Worm (Caenorhabditis elegans) whole organism, L1 larva: Measurements from ENCODE around the gene K07E8.6.

ENCODE experiments used
- C04F5.9 ChIP-seq: sonication (generic microtip); optimal IDR thresholded peaks from 2 replicates; lab custom pipeline; 2016; ENCODE audit warnings: missing genetic modification characterization, missing compliant biosample characterization
- C16A3.4 ChIP-seq: fragments of 150-350 bp; optimal IDR thresholded peaks from 2 replicates; lab custom pipeline; 2014; ENCODE audit warnings: missing biosample characterization, missing genetic modification characterization
- F16B12.6 ChIP-seq: fragments of 150-350 bp; optimal IDR thresholded peaks from 2 replicates; lab custom pipeline; 2014; ENCODE audit warnings: missing biosample characterization, missing genetic modification characterization
- Y116A8C.19 ChIP-seq: sonication (generic microtip); optimal IDR thresholded peaks from 2 replicates; lab custom pipeline; 2016; ENCODE audit warnings: missing compliant biosample characterization, missing genetic modification characterization, borderline replicate concordance
- aly-2 ChIP-seq: fragments of 150-350 bp; optimal IDR thresholded peaks from 2 replicates; lab custom pipeline; 2014; ENCODE audit warnings: missing biosample characterization, missing genetic modification characterization
- ama-1 ChIP-seq: fragments of 150-350 bp; optimal IDR thresholded peaks from 2 replicates; lab custom pipeline; 2014
- ceh-63 ChIP-seq: fragments of 200-800 bp; sonication (Bioruptor generic); optimal IDR thresholded peaks from 2 replicates; lab custom pipeline; 2018; ENCODE audit warnings: mild to moderate bottlenecking, missing genetic modification characterization, missing compliant biosample characterization
- ceh-8 ChIP-seq: fragments of 200-800 bp; sonication (Bioruptor generic); optimal IDR thresholded peaks from 2 replicates; lab custom pipeline; 2018; ENCODE audit warnings: mild to moderate bottlenecking, missing genetic modification characterization, moderate library complexity, missing compliant biosample characterization
- ceh-90 ChIP-seq: sonication (generic microtip); optimal IDR thresholded peaks from 2 replicates; lab custom pipeline; 2016; ENCODE audit warnings: missing genetic modification characterization, missing compliant biosample characterization
- ces-1 ChIP-seq: fragments of 150-350 bp; optimal IDR thresholded peaks from 2 replicates; lab custom pipeline; 2014; ENCODE audit warnings: missing biosample characterization, missing genetic modification reagents, missing genetic modification characterization
- dpl-1 ChIP-seq, 3 experiments: fragments of 150-350 bp in 2 of 3; sonication (generic microtip) in 1 of 3; optimal IDR thresholded peaks; 2 replicates each; lab custom pipeline; 2014 to 2017; ENCODE audit warnings: missing biosample characterization in 3 of 3, missing genetic modification characterization in 3 of 3, missing genetic modification reagents in 3 of 3
- efl-1 ChIP-seq, 4 experiments: fragments of 150-350 bp; optimal IDR thresholded peaks in 3 of 4; peaks in 1 of 4; 1 replicate in 1 of 4; 2 replicates in 3 of 4; lab custom pipeline; 2014; ENCODE audit warnings: missing biosample characterization in 2 of 4, missing genetic modification characterization in 2 of 4, missing genetic modification reagents in 2 of 4
- egl-13 ChIP-seq: sonication (generic microtip); optimal IDR thresholded peaks from 2 replicates; lab custom pipeline; 2016; ENCODE audit warnings: missing genotype, missing genetic modification reagents, missing genetic modification characterization, missing compliant biosample characterization
- ets-5 ChIP-seq: fragments of 200-800 bp; sonication (Bioruptor generic); IDR thresholded peaks from 2 replicates; pipeline ENCODE4 v1.3.6; 2022; ENCODE audit warnings: missing genetic modification characterization, missing compliant biosample characterization
- fkh-8 ChIP-seq: sonication (generic microtip); optimal IDR thresholded peaks from 2 replicates; lab custom pipeline; 2016; ENCODE audit warnings: mild to moderate bottlenecking, missing genetic modification characterization, missing compliant biosample characterization
- fos-1 ChIP-seq: fragments of 150-350 bp; optimal IDR thresholded peaks from 2 replicates; lab custom pipeline; 2014; ENCODE audit warnings: missing biosample characterization, missing genetic modification characterization
- grh-1 ChIP-seq: fragments of 200-800 bp; sonication (Bioruptor generic); IDR thresholded peaks from 2 replicates; pipeline ENCODE4 v1.3.6; 2022; ENCODE audit warnings: missing genetic modification reagents, missing genetic modification characterization, missing compliant biosample characterization
- hlh-4 ChIP-seq: sonication (generic microtip); optimal IDR thresholded peaks from 2 replicates; lab custom pipeline; 2016; ENCODE audit warnings: mild to moderate bottlenecking, missing genetic modification characterization, missing compliant biosample characterization
- hpl-2 ChIP-seq: fragments of 150-350 bp; optimal IDR thresholded peaks from 2 replicates; lab custom pipeline; 2014; ENCODE audit warnings: missing biosample characterization, missing genetic modification reagents, missing genetic modification characterization
- irx-1 ChIP-seq: sonication (generic microtip); optimal IDR thresholded peaks from 2 replicates; lab custom pipeline; 2016; ENCODE audit warnings: missing genetic modification characterization, missing compliant biosample characterization
- jun-1 ChIP-seq: fragments of 150-350 bp; optimal IDR thresholded peaks from 2 replicates; lab custom pipeline; 2014; ENCODE audit warnings: missing biosample characterization, missing genetic modification reagents, missing genetic modification characterization
- lin-13 ChIP-seq: fragments of 150-350 bp; optimal IDR thresholded peaks from 2 replicates; lab custom pipeline; 2014; ENCODE audit warnings: missing biosample characterization, missing genetic modification reagents, missing genetic modification characterization
- lin-14 ChIP-seq: fragments of 200-800 bp; sonication (Bioruptor generic); optimal IDR thresholded peaks from 2 replicates; lab custom pipeline; 2018; ENCODE audit warnings: mild to moderate bottlenecking, missing genetic modification characterization, moderate library complexity, missing compliant biosample characterization
- lir-3 ChIP-seq: sonication (generic microtip); optimal IDR thresholded peaks from 2 replicates; lab custom pipeline; 2016; ENCODE audit warnings: mild to moderate bottlenecking, missing genetic modification characterization, moderate library complexity, missing compliant biosample characterization; ENCODE audit not compliant: poor library complexity
- lsy-2 ChIP-seq, 2 experiments: fragments of 150-350 bp; optimal IDR thresholded peaks; 2 replicates each; lab custom pipeline; 2014; ENCODE audit warnings: missing biosample characterization in 2 of 2, missing genetic modification characterization in 2 of 2
- mef-2 ChIP-seq: fragments of 150-350 bp; optimal IDR thresholded peaks from 2 replicates; lab custom pipeline; 2014; ENCODE audit warnings: missing biosample characterization, missing genetic modification characterization
- nhr-11 ChIP-seq: fragments of 150-350 bp; optimal IDR thresholded peaks from 2 replicates; lab custom pipeline; 2014; ENCODE audit warnings: missing biosample characterization, missing genetic modification characterization
- nhr-12 ChIP-seq: sonication (generic microtip); optimal IDR thresholded peaks from 2 replicates; lab custom pipeline; 2017; ENCODE audit warnings: missing biosample characterization, missing genetic modification characterization
- nhr-19 ChIP-seq: fragments of 200-800 bp; sonication (Bioruptor generic); conservative IDR thresholded peaks from 2 replicates; pipeline ENCODE4 v1.3.6; 2022; ENCODE audit warnings: missing genetic modification characterization, missing compliant biosample characterization
- nhr-20 ChIP-seq: sonication (generic microtip); optimal IDR thresholded peaks from 2 replicates; lab custom pipeline; 2016; ENCODE audit warnings: mild to moderate bottlenecking, missing genetic modification characterization, missing compliant biosample characterization
- nhr-237 ChIP-seq: fragments of 150-350 bp; optimal IDR thresholded peaks from 2 replicates; lab custom pipeline; 2014; ENCODE audit warnings: missing biosample characterization, missing genetic modification characterization
- nhr-28 ChIP-seq: fragments of 150-350 bp; optimal IDR thresholded peaks from 2 replicates; lab custom pipeline; 2014; ENCODE audit warnings: missing biosample characterization, missing genetic modification characterization
- nhr-47 ChIP-seq: sonication (generic microtip); optimal IDR thresholded peaks from 2 replicates; lab custom pipeline; 2016; ENCODE audit warnings: mild to moderate bottlenecking, missing genetic modification characterization, moderate library complexity, missing compliant biosample characterization
- nhr-71 ChIP-seq: sonication (generic microtip); optimal IDR thresholded peaks from 2 replicates; lab custom pipeline; 2016; ENCODE audit warnings: mild to moderate bottlenecking, missing genetic modification characterization, moderate library complexity, missing compliant biosample characterization
- nhr-76 ChIP-seq: sonication (generic microtip); optimal IDR thresholded peaks from 2 replicates; lab custom pipeline; 2017; ENCODE audit warnings: missing biosample characterization, missing genetic modification characterization
- nhr-77 ChIP-seq: fragments of 150-350 bp; optimal IDR thresholded peaks from 2 replicates; lab custom pipeline; 2014; ENCODE audit warnings: missing biosample characterization, missing genetic modification characterization
- nhr-90 ChIP-seq: sonication (generic microtip); optimal IDR thresholded peaks from 2 replicates; lab custom pipeline; 2016; ENCODE audit warnings: mild to moderate bottlenecking, missing genetic modification characterization, missing compliant biosample characterization; ENCODE audit not compliant: poor library complexity
- pag-3 ChIP-seq: sonication (generic microtip); optimal IDR thresholded peaks from 2 replicates; lab custom pipeline; 2017; ENCODE audit warnings: missing genetic modification characterization, mild to moderate bottlenecking, missing compliant biosample characterization, antibody characterized with exemption, borderline replicate concordance; ENCODE audit not compliant: insufficient read depth
- skn-1 ChIP-seq: fragments of 150-350 bp; optimal IDR thresholded peaks from 2 replicates; lab custom pipeline; 2014; ENCODE audit warnings: missing biosample characterization, missing genetic modification characterization
- sox-4 ChIP-seq: sonication (generic microtip); optimal IDR thresholded peaks from 2 replicates; lab custom pipeline; 2016; ENCODE audit warnings: missing genetic modification characterization, missing compliant biosample characterization
- sptf-1 ChIP-seq: fragments of 150-350 bp; optimal IDR thresholded peaks from 2 replicates; lab custom pipeline; 2014; ENCODE audit warnings: missing biosample characterization, missing genetic modification characterization
- sup-37 ChIP-seq: fragments of 200-800 bp; sonication (Bioruptor generic); optimal IDR thresholded peaks from 2 replicates; lab custom pipeline; 2018; ENCODE audit warnings: mild to moderate bottlenecking, missing genetic modification characterization, missing compliant biosample characterization
- swsn-7 ChIP-seq: sonication (generic microtip); optimal IDR thresholded peaks from 2 replicates; lab custom pipeline; 2016; ENCODE audit warnings: missing genetic modification characterization, missing compliant biosample characterization
- unc-130 ChIP-seq: fragments of 150-350 bp; optimal IDR thresholded peaks from 2 replicates; lab custom pipeline; 2017; ENCODE audit warnings: missing biosample characterization, missing genetic modification characterization, inconsistent platforms
- unc-62 ChIP-seq: fragments of 150-350 bp; optimal IDR thresholded peaks from 2 replicates; lab custom pipeline; 2014; ENCODE audit warnings: missing biosample characterization, missing genetic modification reagents, missing genetic modification characterization
- vab-15 ChIP-seq: sonication (generic microtip); optimal IDR thresholded peaks from 2 replicates; lab custom pipeline; 2017; ENCODE audit warnings: missing genotype, mild to moderate bottlenecking, missing genetic modification characterization, missing compliant biosample characterization
- xbp-1 ChIP-seq: sonication (generic microtip); optimal IDR thresholded peaks from 2 replicates; lab custom pipeline; 2016; ENCODE audit warnings: missing genetic modification characterization, missing compliant biosample characterization
- zag-1 ChIP-seq: fragments of 150-350 bp; optimal IDR thresholded peaks from 2 replicates; lab custom pipeline; 2014; ENCODE audit warnings: missing biosample characterization, missing genetic modification characterization
- zip-4 ChIP-seq: fragments of 200-800 bp; sonication (Bioruptor generic); optimal IDR thresholded peaks from 2 replicates; lab custom pipeline; 2018; ENCODE audit warnings: mild to moderate bottlenecking, missing genetic modification characterization, moderate library complexity, missing compliant biosample characterization
- ztf-11 ChIP-seq, 2 experiments: sonication (generic microtip); optimal IDR thresholded peaks; 2 replicates each; lab custom pipeline; 2016 to 2017; ENCODE audit warnings: missing genetic modification characterization in 2 of 2, missing biosample characterization in 1 of 2, missing compliant biosample characterization in 1 of 2
- ztf-4 ChIP-seq: fragments of 150-350 bp; optimal IDR thresholded peaks from 2 replicates; lab custom pipeline; 2014; ENCODE audit warnings: missing biosample characterization, missing genetic modification characterization

The K07E8.6 gene

ce11 chrII:625926-626325 is 13.4 kb downstream of the K07E8.6 start (continued):
- TF ChIP-seq vab-15 (tag; lab: Kevin White, UChicago): no peak
- TF ChIP-seq dpl-1 (GFP tag; optimal IDR thresholded peaks at IDR 0.05; lab: Kevin White, UChicago): peak; percentile 15 to 46 (median 44)
- TF ChIP-seq irx-1 (tag; lab: Kevin White, UChicago): no peak
- TF ChIP-seq zag-1 (tag; lab: Kevin White, UChicago): no peak
- TF ChIP-seq nhr-11: no peak
- no peak for TF ChIP-seq nhr-12 (tag; lab: Kevin White, UChicago)
- no peak for TF ChIP-seq sup-37 (GFP tag; lab: Kevin White, UChicago)
- peak; percentile 59 for TF ChIP-seq nhr-90
- no peak for TF ChIP-seq ceh-63 (GFP tag; lab: Kevin White, UChicago)
- no peak for TF ChIP-seq ets-5 (GFP tag; lab: Robert Waterston, UW)
- TF ChIP-seq mef-2 (tag; lab: Kevin White, UChicago): no peak
- TF ChIP-seq ama-1 (lab: Kevin White, UChicago): no peak
- no peak for TF ChIP-seq ceh-8 (GFP tag; lab: Kevin White, UChicago)
- peak; percentile 77 for TF ChIP-seq nhr-71
- TF ChIP-seq nhr-76 (tag; lab: Kevin White, UChicago): no peak
- peak in 1 of 2 experiments; percentile 59 for TF ChIP-seq lsy-2 (tag; optimal IDR thresholded peaks at IDR 0.05; lab: Kevin White, UChicago)
- peak; percentile 38 for TF ChIP-seq nhr-77 (tag; lab: Kevin White, UChicago)
- TF ChIP-seq nhr-237: no peak
- no peak for TF ChIP-seq unc-62 (GFP tag; lab: Kevin White, UChicago)
- no peak for TF ChIP-seq fkh-8 (tag; lab: Kevin White, UChicago)
- no peak for TF ChIP-seq unc-130 (tag; lab: Kevin White, UChicago)
- no peak for TF ChIP-seq zip-4 (GFP tag; lab: Kevin White, UChicago)
- TF ChIP-seq F16B12.6 (tag; lab: Kevin White, UChicago): peak; percentile 36
- TF ChIP-seq nhr-47 (tag; lab: Kevin White, UChicago): no peak
- no peak for TF ChIP-seq ces-1 (GFP tag; lab: Kevin White, UChicago)
- TF ChIP-seq aly-2: no peak
- TF ChIP-seq C04F5.9 (tag; lab: Kevin White, UChicago): no peak
- peak; percentile 63 for TF ChIP-seq nhr-20 (tag; lab: Kevin White, UChicago)
- peak; percentile 49; the same call in 1 of the 2 replicates for TF ChIP-seq nhr-19 (GFP tag; lab: Robert Waterston, UW)
- TF ChIP-seq hlh-4: no peak
- TF ChIP-seq hpl-2 (GFP tag; lab: Kevin White, UChicago): no peak
- TF ChIP-seq skn-1 (tag; lab: Kevin White, UChicago): no peak
- no peak for TF ChIP-seq egl-13 (tag; lab: Kevin White, UChicago)
- TF ChIP-seq lin-14 (GFP tag; lab: Kevin White, UChicago): peak; percentile 90
- TF ChIP-seq swsn-7 (tag; lab: Kevin White, UChicago): peak; percentile 60
- no peak for TF ChIP-seq C16A3.4
- TF ChIP-seq nhr-28 (tag; lab: Kevin White, UChicago): no peak
- TF ChIP-seq ztf-4 (tag; lab: Kevin White, UChicago): no peak
- peak; percentile 63 to 68 for TF ChIP-seq efl-1 (optimal IDR thresholded peaks at IDR 0.05; lab: Kevin White, UChicago)
- TF ChIP-seq efl-1 (GFP tag; optimal IDR thresholded peaks at IDR 0.05 in 1 of 2; lab: Kevin White, UChicago): peak; percentile 31 to 90
- no peak for TF ChIP-seq ceh-90
- TF ChIP-seq grh-1 (GFP tag; lab: Robert Waterston, UW): peak; percentile 57; the same call in 1 of the 2 replicates
- no peak for TF ChIP-seq lin-13
- TF ChIP-seq lir-3 (tag; lab: Kevin White, UChicago): peak; percentile 5
- TF ChIP-seq jun-1 (tag; lab: Kevin White, UChicago): no peak
- TF ChIP-seq ztf-11 (tag; optimal IDR thresholded peaks at IDR 0.05; lab: Kevin White, UChicago): no peak
- no peak for TF ChIP-seq sox-4 (tag; lab: Kevin White, UChicago)
- TF ChIP-seq pag-3 (tag; lab: Kevin White, UChicago): peak; percentile 33
- no peak for TF ChIP-seq sptf-1 (tag; lab: Kevin White, UChicago)
- no peak for TF ChIP-seq xbp-1
- no peak for TF ChIP-seq fos-1 (tag; lab: Kevin White, UChicago)
- TF ChIP-seq Y116A8C.19 (tag; lab: Kevin White, UChicago): no peak
